Worm (Caenorhabditis elegans) whole organism, L2 larva: Measurements from ENCODE around the gene srh-268.
A peak's percentile ranks its signal among the peaks of the same experiment; 100 is the strongest.
"Not testable (repeated sequence)": the region's sequence is repeated elsewhere in the genome, so short reads cannot be mapped to it uniquely, and the experiment has no call there.

Source experiments
- ama-1 ChIP-seq: fragments of 150-350 bp; optimal IDR thresholded peaks from 2 replicates; lab custom pipeline; 2018; ENCODE audit warnings: inconsistent platforms
- blmp-1 ChIP-seq: sonication (generic microtip); optimal IDR thresholded peaks from 2 replicates; lab custom pipeline; 2017; ENCODE audit warnings: missing genetic modification characterization, mild to moderate bottlenecking, missing compliant biosample characterization, antibody characterized with exemption, moderate library complexity; ENCODE audit not compliant: insufficient read depth
- ceh-82 ChIP-seq: fragments of 150-350 bp; optimal IDR thresholded peaks from 2 replicates; lab custom pipeline; 2014; ENCODE audit warnings: missing biosample characterization, missing genetic modification characterization
- elt-3 ChIP-seq: sonication (generic microtip); optimal IDR thresholded peaks from 2 replicates; lab custom pipeline; 2017; ENCODE audit warnings: missing biosample characterization, missing genetic modification characterization
- fos-1 ChIP-seq: fragments of 150-350 bp; optimal IDR thresholded peaks from 2 replicates; lab custom pipeline; 2014; ENCODE audit warnings: missing biosample characterization, missing genetic modification characterization
- gmeb-1 ChIP-seq: fragments of 150-350 bp; optimal IDR thresholded peaks from 2 replicates; lab custom pipeline; 2014; ENCODE audit warnings: missing biosample characterization, missing genetic modification characterization
- lin-11 ChIP-seq: fragments of 150-350 bp; sonication (generic microtip); optimal IDR thresholded peaks from 2 replicates; lab custom pipeline; 2014; ENCODE audit warnings: missing biosample characterization, missing genetic modification characterization, inconsistent platforms, mixed read lengths
- lin-13 ChIP-seq: fragments of 150-350 bp; optimal IDR thresholded peaks from 2 replicates; lab custom pipeline; 2014; ENCODE audit warnings: missing biosample characterization, missing genetic modification reagents, missing genetic modification characterization
- lin-39 ChIP-seq: fragments of 150-350 bp; optimal IDR thresholded peaks from 2 replicates; lab custom pipeline; 2014; ENCODE audit warnings: missing biosample characterization, missing genetic modification reagents, missing genetic modification characterization
- lsy-2 ChIP-seq, 2 experiments: fragments of 150-350 bp in 1 of 2; sonication (generic microtip) in 1 of 2; optimal IDR thresholded peaks; 2 replicates each; lab custom pipeline; 2014 to 2017; ENCODE audit warnings: missing biosample characterization in 2 of 2, missing genetic modification characterization in 2 of 2
- mbf-1 ChIP-seq: sonication (generic microtip); optimal IDR thresholded peaks from 2 replicates; lab custom pipeline; 2017; ENCODE audit warnings: missing biosample characterization, missing genetic modification characterization
- mdl-1 ChIP-seq, 2 experiments: fragments of 150-350 bp in 1 of 2; sonication (generic microtip) in 1 of 2; optimal IDR thresholded peaks; 2 replicates each; lab custom pipeline; 2017; ENCODE audit warnings: missing biosample characterization in 2 of 2, missing genetic modification characterization in 2 of 2
- nhr-10 ChIP-seq: sonication (generic microtip); optimal IDR thresholded peaks from 2 replicates; lab custom pipeline; 2017; ENCODE audit warnings: missing biosample characterization, missing genetic modification characterization
- nhr-11 ChIP-seq: fragments of 150-350 bp; optimal IDR thresholded peaks from 2 replicates; lab custom pipeline; 2014; ENCODE audit warnings: missing biosample characterization, missing genetic modification characterization
- nhr-12 ChIP-seq: fragments of 150-350 bp; optimal IDR thresholded peaks from 2 replicates; lab custom pipeline; 2014; ENCODE audit warnings: missing biosample characterization, missing genetic modification characterization
- nhr-129 ChIP-seq: fragments of 150-350 bp; optimal IDR thresholded peaks from 2 replicates; lab custom pipeline; 2014; ENCODE audit warnings: missing biosample characterization, missing genetic modification characterization
- nhr-21 ChIP-seq: fragments of 150-350 bp; optimal IDR thresholded peaks from 2 replicates; lab custom pipeline; 2014; ENCODE audit warnings: missing biosample characterization, missing genetic modification characterization
- nhr-237 ChIP-seq: fragments of 150-350 bp; optimal IDR thresholded peaks from 2 replicates; lab custom pipeline; 2014; ENCODE audit warnings: missing biosample characterization, missing genetic modification characterization
- nhr-6 ChIP-seq: fragments of 150-350 bp; optimal IDR thresholded peaks from 2 replicates; lab custom pipeline; 2014; ENCODE audit warnings: missing biosample characterization, missing genetic modification characterization
- skn-1 ChIP-seq: sonication (generic microtip); optimal IDR thresholded peaks from 2 replicates; lab custom pipeline; 2017; ENCODE audit warnings: missing biosample characterization, missing genetic modification characterization
- sma-9 ChIP-seq, 2 experiments: fragments of 150-350 bp in 1 of 2; sonication (generic microtip) in 1 of 2; optimal IDR thresholded peaks; 2 replicates each; lab custom pipeline; 2014 to 2016; ENCODE audit warnings: missing genetic modification characterization in 2 of 2, mild to moderate bottlenecking in 1 of 2, missing biosample characterization in 1 of 2, missing compliant biosample characterization in 1 of 2, missing genetic modification reagents in 1 of 2, moderate library complexity in 1 of 2
- snpc-4 ChIP-seq: fragments of 150-350 bp; optimal IDR thresholded peaks from 2 replicates; lab custom pipeline; 2014; ENCODE audit warnings: missing biosample characterization, missing genetic modification characterization
- unc-62 ChIP-seq: fragments of 150-350 bp; optimal IDR thresholded peaks from 2 replicates; lab custom pipeline; 2014; ENCODE audit warnings: missing biosample characterization, missing genetic modification reagents, missing genetic modification characterization
- zag-1 ChIP-seq: fragments of 150-350 bp; optimal IDR thresholded peaks from 2 replicates; lab custom pipeline; 2014; ENCODE audit warnings: missing biosample characterization, missing genetic modification characterization
- ztf-11 ChIP-seq: sonication (generic microtip); optimal IDR thresholded peaks from 2 replicates; lab custom pipeline; 2017; ENCODE audit warnings: missing biosample characterization, missing genetic modification characterization
- ztf-4 ChIP-seq: fragments of 150-350 bp; optimal IDR thresholded peaks from 2 replicates; lab custom pipeline; 2014; ENCODE audit warnings: missing biosample characterization, missing genetic modification characterization

Gene srh-268

ce11 chrV:7501194-7501593 lies 37.9 kb upstream of the srh-268 start:
- TF ChIP-seq skn-1 (tag; lab: Kevin White, UChicago): no peak
- TF ChIP-seq lin-13 (GFP tag; lab: Kevin White, UChicago): no peak
- TF ChIP-seq ztf-11 (tag; lab: Kevin White, UChicago): no peak
- no peak for TF ChIP-seq ceh-82 (tag; lab: Kevin White, UChicago)
- TF ChIP-seq nhr-6 (tag; lab: Kevin White, UChicago): no peak
- TF ChIP-seq nhr-10: no peak
- no peak for TF ChIP-seq lsy-2 (tag; optimal IDR thresholded peaks at IDR 0.05; lab: Kevin White, UChicago)
- TF ChIP-seq zag-1: no peak

DNA sequence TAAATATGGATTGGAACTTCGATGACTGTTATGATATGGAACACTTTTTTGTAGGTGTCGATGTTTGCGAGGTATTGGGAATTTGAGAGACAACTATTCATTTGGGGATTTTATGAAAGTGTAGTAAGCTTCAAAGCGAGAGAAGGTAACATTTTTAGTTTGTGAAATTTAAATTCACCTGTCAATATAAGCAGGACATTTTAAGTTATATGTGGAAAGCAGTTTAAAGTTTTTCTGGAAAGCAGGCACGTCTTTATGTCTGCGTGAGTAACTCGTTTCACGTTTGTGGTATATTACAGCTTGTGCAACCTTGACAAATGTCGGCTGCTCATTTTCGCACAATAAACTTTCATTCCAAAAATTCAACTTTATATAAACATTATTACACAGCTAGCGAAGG lies 34.8 kb upstream of the srh-268 start, which contains the start of gene srh-229:
TSS of gene srh-229 (minus strand) at position 101 of the 400 bp plus-strand sequence.
- TF ChIP-seq skn-1 (tag; lab: Kevin White, UChicago): no peak
- no peak for TF ChIP-seq nhr-11 (tag; lab: Kevin White, UChicago)
- TF ChIP-seq nhr-237 (tag; lab: Kevin White, UChicago): no peak
- TF ChIP-seq lsy-2 (tag; optimal IDR thresholded peaks at IDR 0.05; lab: Kevin White, UChicago): no peak
- no peak for TF ChIP-seq ceh-82 (tag; lab: Kevin White, UChicago)
- TF ChIP-seq lin-39 (tag; lab: Kevin White, UChicago): no peak
- no peak for TF ChIP-seq ztf-11 (tag; lab: Kevin White, UChicago)
- TF ChIP-seq ztf-4 (tag; lab: Kevin White, UChicago): no peak
- no peak for TF ChIP-seq fos-1 (tag; lab: Kevin White, UChicago)
- no peak for TF ChIP-seq nhr-21 (tag; lab: Kevin White, UChicago)
- no peak for TF ChIP-seq elt-3 (tag; lab: Kevin White, UChicago)
- TF ChIP-seq ama-1 (lab: Kevin White, UChicago): no peak
- TF ChIP-seq nhr-12 (tag; lab: Kevin White, UChicago): no peak
- TF ChIP-seq, all 48 proteins: peak for 0

DNA sequence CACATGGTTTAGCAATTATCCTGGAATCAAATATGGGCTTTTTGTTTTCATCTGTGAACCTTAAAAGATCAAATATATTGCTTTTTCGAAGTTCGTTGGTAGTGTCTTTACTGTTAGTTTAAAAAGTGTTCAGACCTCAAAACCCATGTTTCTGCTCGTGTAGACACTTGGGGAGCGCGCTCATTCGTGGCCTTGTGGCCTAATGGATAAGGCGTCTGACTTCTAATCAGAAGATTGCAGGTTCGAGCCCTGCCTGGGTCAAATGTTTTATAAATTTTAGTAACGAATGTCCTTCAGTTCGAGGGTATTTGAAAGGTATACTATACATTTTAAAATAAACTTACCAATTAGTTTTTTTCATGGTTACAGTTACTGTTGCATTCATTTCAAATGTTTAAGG lies 32.9 kb upstream of the srh-268 start:
- TF ChIP-seq sma-9 (GFP tag; optimal IDR thresholded peaks at IDR 0.05; lab: Kevin White, UChicago) (peak; percentile 34), sma-9 (tag; optimal IDR thresholded peaks at IDR 0.05; lab: Kevin White, UChicago) (no peak), ama-1 (lab: Kevin White, UChicago) (no peak), nhr-21 (tag; lab: Kevin White, UChicago) (peak; percentile 10), mdl-1 (tag; optimal IDR thresholded peaks at IDR 0.05; lab: Kevin White, UChicago) (no peak)

DNA sequence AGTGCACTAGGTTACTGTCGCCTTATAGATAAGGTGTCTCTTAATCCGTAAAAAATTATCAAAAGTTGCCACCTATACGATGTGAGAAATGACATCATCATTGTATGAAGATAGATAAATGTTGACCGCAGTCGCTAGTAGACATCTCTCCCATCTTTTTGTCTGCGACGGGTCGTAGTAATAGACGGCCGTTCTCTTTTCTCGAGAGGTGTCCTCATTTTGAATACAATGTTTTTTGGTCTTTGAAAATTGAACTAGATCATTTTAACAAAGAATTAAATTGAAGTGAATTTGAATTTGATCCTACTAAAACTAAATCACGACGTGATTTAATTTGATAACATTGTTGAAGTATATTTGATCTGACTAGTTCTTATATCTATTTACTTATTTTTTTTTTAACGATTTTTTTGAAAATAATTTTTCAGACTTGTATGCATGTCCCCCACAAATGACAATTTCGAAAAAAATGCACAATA lies 30.5 kb upstream of the srh-268 start, which contains the start of the genes str-31 and nhr-172:
TSS of gene str-31 (minus strand) at position 101 of the 479 bp plus-strand sequence.
TSS of gene nhr-172 (plus strand) at position 429 of the 479 bp plus-strand sequence.
- TF ChIP-seq sma-9 (GFP tag; optimal IDR thresholded peaks at IDR 0.05; lab: Kevin White, UChicago) (peak; percentile 1), sma-9 (tag; optimal IDR thresholded peaks at IDR 0.05; lab: Kevin White, UChicago) (no peak), mdl-1 (tag; optimal IDR thresholded peaks at IDR 0.05; lab: Kevin White, UChicago) (no peak)

ce11 chrV:7511465-7511864 lies 27.6 kb upstream of the srh-268 start, which contains the start of gene nhr-171:
Gene nhr-171 (plus strand): TSS chrV:7511765.
- not testable (repeated sequence) for TF ChIP-seq nhr-12 (tag; lab: Kevin White, UChicago); ama-1 (lab: Kevin White, UChicago); zag-1
- TF ChIP-seq, all 48 proteins: peak for 0; not testable (repeated sequence) for 48

DNA sequence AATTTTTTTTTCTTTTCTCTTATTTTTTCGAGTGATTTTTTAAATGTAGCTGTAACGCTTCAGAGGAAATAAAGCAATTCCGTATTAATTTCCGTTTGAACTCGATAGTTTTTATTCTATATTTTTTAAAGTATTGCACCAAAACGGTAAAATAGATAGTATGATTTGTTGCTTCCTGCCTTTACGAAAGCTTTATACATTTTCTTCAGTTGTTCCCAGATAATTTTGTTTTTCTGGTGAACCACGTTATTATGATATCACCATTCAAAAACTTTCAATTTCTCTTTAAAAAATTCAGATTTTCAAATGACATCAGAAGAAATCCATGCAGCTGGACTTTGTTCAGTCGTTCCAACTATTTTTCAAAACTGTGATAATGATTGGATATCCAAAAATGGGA lies 24.2 kb upstream of the srh-268 start, which contains the start of gene srb-18:
TSS of gene srb-18 (plus strand) at position 301 of the 400 bp plus-strand sequence.
- TF ChIP-seq ztf-11 (tag; lab: Kevin White, UChicago) (no peak), lin-11 (tag; lab: Kevin White, UChicago) (no peak)
- TF ChIP-seq, all 48 proteins: peak for 0

DNA sequence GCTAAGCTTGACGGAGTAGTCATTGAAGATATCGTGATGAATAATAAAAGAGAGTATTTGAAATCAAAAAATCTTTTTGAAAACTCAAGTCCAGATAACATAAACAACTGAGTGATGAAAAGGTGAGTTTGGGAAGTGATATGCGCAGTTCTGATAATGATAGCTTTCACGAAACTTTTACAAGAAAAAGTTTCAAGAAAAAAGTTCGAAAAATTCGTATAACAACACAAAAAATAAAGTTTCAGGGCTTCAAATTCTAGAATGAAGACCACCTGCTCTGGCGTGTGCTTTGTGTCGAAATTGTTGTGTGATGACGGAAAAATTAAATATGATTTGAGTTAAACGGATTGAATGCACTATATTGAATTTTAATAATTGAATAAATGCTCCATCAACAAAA lies 19.0 kb upstream of the srh-268 start, which contains the start of gene srb-19:
TSS of gene srb-19 (minus strand) at position 101 of the 400 bp plus-strand sequence.
- TF ChIP-seq snpc-4 (no peak), ztf-4 (tag; lab: Kevin White, UChicago) (no peak), nhr-237 (tag; lab: Kevin White, UChicago) (no peak), blmp-1 (tag; lab: Kevin White, UChicago) (no peak), mbf-1 (tag; lab: Kevin White, UChicago) (no peak), lin-39 (tag; lab: Kevin White, UChicago) (no peak), nhr-10 (no peak)
- TF ChIP-seq, all 48 proteins: peak for 0

DNA sequence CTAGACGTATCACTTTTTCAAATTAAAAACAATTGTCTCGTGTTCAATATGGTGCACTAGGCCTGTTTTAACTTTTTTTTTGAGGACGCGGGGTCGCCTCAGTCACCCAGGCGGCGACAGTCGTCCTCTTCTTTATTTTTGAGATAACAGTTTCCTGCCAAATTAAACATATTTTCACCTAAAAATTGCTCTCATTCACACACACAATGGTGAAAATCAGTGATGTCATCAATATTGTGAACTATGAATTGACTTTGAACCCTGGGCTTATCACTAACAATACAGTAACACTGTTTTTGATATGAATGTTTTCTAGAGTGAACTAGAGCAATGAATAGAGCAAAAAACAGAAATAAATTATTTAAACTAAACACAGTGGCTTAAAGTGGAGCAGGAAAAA lies 17.8 kb upstream of the srh-268 start:
- TF ChIP-seq gmeb-1 (tag; lab: Kevin White, UChicago) (peak; percentile 15), unc-62 (GFP tag; lab: Kevin White, UChicago) (no peak), elt-3 (tag; lab: Kevin White, UChicago) (no peak), sma-9 (GFP tag; optimal IDR thresholded peaks at IDR 0.05; lab: Kevin White, UChicago) (peak; percentile 16), sma-9 (tag; optimal IDR thresholded peaks at IDR 0.05; lab: Kevin White, UChicago) (no peak), nhr-129 (tag; lab: Kevin White, UChicago) (no peak), fos-1 (tag; lab: Kevin White, UChicago) (peak; percentile 7)
